Fruit fly (Drosophila melanogaster) Kc167 (cell line): Measurements from ENCODE around the gene B9d2.

ENCODE experiments used
- Myc ChIP-seq: fragments of >200 bp; optimal IDR thresholded peaks from 2 replicates; lab custom pipeline; 2017; ENCODE audit warnings: missing external identifiers
- Sin3A ChIP-seq: fragments of >200 bp; optimal IDR thresholded peaks from 2 replicates; lab custom pipeline; 2018; ENCODE audit warnings: missing external identifiers
- psq ChIP-seq: fragments of >200 bp; optimal IDR thresholded peaks from 2 replicates; lab custom pipeline; 2017; ENCODE audit warnings: missing external identifiers

dm6 chr2L:6078757-6079351, 51.6 kb downstream of the B9d2 start:
- TF ChIP-seq Sin3A, result no peak
- no peak for TF ChIP-seq Myc (lab: Kevin White, UChicago)
- TF ChIP-seq psq, result no peak
